Worm (Caenorhabditis elegans) whole organism, L4 larva: ENCODE data around the gene trcs-2.

ENCODE experiments used
- D1046.2 ChIP-seq: fragments of 200-800 bp; sonication (Bioruptor generic); IDR thresholded peaks from 2 replicates; pipeline ENCODE4 v1.3.6; 2022; ENCODE audit warnings: missing genetic modification characterization, missing compliant biosample characterization
- F10B5.3 ChIP-seq: sonication (generic microtip); optimal IDR thresholded peaks from 2 replicates; lab custom pipeline; 2016; ENCODE audit warnings: mild to moderate bottlenecking, missing genetic modification characterization, missing compliant biosample characterization
- F37D6.2 ChIP-seq: sonication (generic microtip); optimal IDR thresholded peaks from 2 replicates; lab custom pipeline; 2016; ENCODE audit warnings: mild to moderate bottlenecking, missing genetic modification characterization, missing compliant biosample characterization
- T20F7.1 ChIP-seq: fragments of 200-800 bp; sonication (Bioruptor generic); optimal IDR thresholded peaks from 2 replicates; lab custom pipeline; 2018; ENCODE audit warnings: mild to moderate bottlenecking, missing genetic modification characterization, missing compliant biosample characterization
- Y5F2A.4 ChIP-seq: fragments of 200-800 bp; sonication (Bioruptor generic); optimal IDR thresholded peaks from 2 replicates; lab custom pipeline; 2018; ENCODE audit warnings: mild to moderate bottlenecking, missing genetic modification characterization, missing compliant biosample characterization
- ceh-20 ChIP-seq: fragments of 200-800 bp; sonication (Bioruptor generic); IDR thresholded peaks from 2 replicates; pipeline ENCODE4 v1.3.6; 2022; ENCODE audit warnings: missing genetic modification reagents, missing genetic modification characterization, missing compliant biosample characterization
- ceh-28 ChIP-seq: fragments of 150-350 bp; optimal IDR thresholded peaks from 2 replicates; lab custom pipeline; 2014; ENCODE audit warnings: missing biosample characterization, missing genetic modification reagents, missing genetic modification characterization
- ceh-44 ChIP-seq: fragments of 200-800 bp; sonication (Bioruptor generic); IDR thresholded peaks from 2 replicates; pipeline ENCODE4 v1.3.6; 2022; ENCODE audit warnings: missing genetic modification reagents, missing genetic modification characterization, missing compliant biosample characterization
- daf-16 ChIP-seq, 3 experiments: sonication (generic microtip); optimal IDR thresholded peaks; 2 replicates each; lab custom pipeline; 2016 to 2017; ENCODE audit warnings: missing genetic modification characterization in 3 of 3, missing genetic modification reagents in 3 of 3, mild to moderate bottlenecking in 2 of 3, missing compliant biosample characterization in 2 of 3, missing biosample characterization in 1 of 3, moderate library complexity in 1 of 3
- daf-8 ChIP-seq: fragments of 200-800 bp; sonication (Bioruptor generic); IDR thresholded peaks from 2 replicates; pipeline ENCODE4 v1.3.6; 2022; ENCODE audit warnings: missing genetic modification characterization, missing compliant biosample characterization
- dmd-6 ChIP-seq: fragments of 200-800 bp; sonication (Bioruptor generic); IDR thresholded peaks from 2 replicates; pipeline ENCODE4 v1.3.6; 2022; ENCODE audit warnings: missing genetic modification reagents, missing genetic modification characterization, missing compliant biosample characterization
- dmd-9 ChIP-seq: fragments of 200-800 bp; sonication (Bioruptor generic); IDR thresholded peaks from 2 replicates; pipeline ENCODE4 v1.3.6; 2022; ENCODE audit warnings: missing genetic modification reagents, missing genetic modification characterization, missing compliant biosample characterization
- dpl-1 ChIP-seq: fragments of 150-350 bp; optimal IDR thresholded peaks from 2 replicates; lab custom pipeline; 2014; ENCODE audit warnings: missing biosample characterization, missing genetic modification reagents, missing genetic modification characterization
- egl-43 ChIP-seq: fragments of 200-800 bp; sonication (Bioruptor generic); IDR thresholded peaks from 2 replicates; pipeline ENCODE4 v1.3.6; 2022; ENCODE audit warnings: missing genetic modification reagents, missing genetic modification characterization, missing compliant biosample characterization
- fkh-10 ChIP-seq: fragments of 150-350 bp; optimal IDR thresholded peaks from 2 replicates; lab custom pipeline; 2014; ENCODE audit warnings: missing biosample characterization, missing genetic modification reagents, missing genetic modification characterization
- fos-1 ChIP-seq: fragments of 150-350 bp; optimal IDR thresholded peaks from 2 replicates; lab custom pipeline; 2014; ENCODE audit warnings: missing biosample characterization, missing genetic modification characterization
- hlh-30 ChIP-seq: sonication (generic microtip); optimal IDR thresholded peaks from 2 replicates; lab custom pipeline; 2017; ENCODE audit warnings: antibody characterized with exemption, mild to moderate bottlenecking, missing genetic modification characterization, missing compliant biosample characterization; ENCODE audit not compliant: insufficient read depth
- hmg-1.1 ChIP-seq: fragments of 200-800 bp; sonication (Bioruptor generic); IDR thresholded peaks from 2 replicates; pipeline ENCODE4 v1.3.6; 2022; ENCODE audit warnings: missing genetic modification reagents, missing genetic modification characterization, missing compliant biosample characterization
- jun-1 ChIP-seq: fragments of 150-350 bp; optimal IDR thresholded peaks from 2 replicates; lab custom pipeline; 2014; ENCODE audit warnings: missing biosample characterization, missing genetic modification reagents, missing genetic modification characterization
- lim-7 ChIP-seq: fragments of 200-800 bp; sonication (Bioruptor generic); IDR thresholded peaks from 2 replicates; pipeline ENCODE4 v1.3.6; 2022; ENCODE audit warnings: missing genetic modification characterization, missing compliant biosample characterization
- lin-13 ChIP-seq: fragments of 150-350 bp; optimal IDR thresholded peaks from 2 replicates; lab custom pipeline; 2014; ENCODE audit warnings: missing biosample characterization, missing genetic modification reagents, missing genetic modification characterization
- lin-15B ChIP-seq: fragments of 150-350 bp; sonication (generic microtip); optimal IDR thresholded peaks from 3 replicates; lab custom pipeline; 2014; ENCODE audit warnings: missing biosample characterization, missing genetic modification characterization
- lin-29 ChIP-seq: fragments of 200-800 bp; sonication (Bioruptor generic); IDR thresholded peaks from 2 replicates; pipeline ENCODE4 v1.3.6; 2022; ENCODE audit warnings: missing genetic modification reagents, missing genetic modification characterization, missing compliant biosample characterization
- lin-39 ChIP-seq: fragments of 150-350 bp; optimal IDR thresholded peaks from 2 replicates; lab custom pipeline; 2014; ENCODE audit warnings: missing biosample characterization, missing genetic modification reagents, missing genetic modification characterization
- lsy-2 ChIP-seq, 2 experiments: fragments of 150-350 bp in 1 of 2; sonication (generic microtip) in 1 of 2; optimal IDR thresholded peaks; 2 replicates each; lab custom pipeline; 2014 to 2017; ENCODE audit warnings: missing biosample characterization in 2 of 2, missing genetic modification characterization in 2 of 2
- madf-5 ChIP-seq, 2 experiments: fragments of 200-800 bp; sonication (Bioruptor generic); IDR thresholded peaks; 2 replicates each; pipeline ENCODE4 v1.3.6; 2022; ENCODE audit warnings: missing compliant biosample characterization in 2 of 2, missing genetic modification characterization in 2 of 2
- madf-9 ChIP-seq: fragments of 200-800 bp; sonication (Bioruptor generic); conservative IDR thresholded peaks from 2 replicates; pipeline ENCODE4 v1.3.6; 2022; ENCODE audit warnings: missing genetic modification reagents, missing genetic modification characterization, missing compliant biosample characterization
- mdt-29 ChIP-seq: fragments of 200-800 bp; sonication (Bioruptor generic); IDR thresholded peaks from 2 replicates; pipeline ENCODE4 v1.3.6; 2022; ENCODE audit warnings: missing genetic modification reagents, missing genetic modification characterization, missing compliant biosample characterization
- mes-2 ChIP-seq: sonication (generic microtip); optimal IDR thresholded peaks from 2 replicates; lab custom pipeline; 2016; ENCODE audit warnings: missing genotype, mild to moderate bottlenecking, missing genetic modification characterization, missing compliant biosample characterization; ENCODE audit not compliant: poor library complexity, severe bottlenecking
- nhr-11 ChIP-seq: fragments of 150-350 bp; optimal IDR thresholded peaks from 2 replicates; lab custom pipeline; 2014; ENCODE audit warnings: missing biosample characterization, missing genetic modification characterization
- nhr-25 ChIP-seq: sonication (generic microtip); optimal IDR thresholded peaks from 2 replicates; lab custom pipeline; 2017; ENCODE audit warnings: missing genetic modification characterization, mild to moderate bottlenecking, missing compliant biosample characterization, antibody characterized with exemption, moderate library complexity, borderline replicate concordance; ENCODE audit not compliant: insufficient read depth
- nhr-42 ChIP-seq: fragments of 200-800 bp; sonication (Bioruptor generic); IDR thresholded peaks from 2 replicates; pipeline ENCODE4 v1.3.6; 2022; ENCODE audit warnings: missing genetic modification characterization, missing compliant biosample characterization
- nhr-76 ChIP-seq: fragments of 150-350 bp; optimal IDR thresholded peaks from 2 replicates; lab custom pipeline; 2014; ENCODE audit warnings: missing biosample characterization, missing genetic modification characterization
- snpc-4 ChIP-seq: fragments of 150-350 bp; optimal IDR thresholded peaks from 2 replicates; lab custom pipeline; 2014; ENCODE audit warnings: missing biosample characterization, missing genetic modification characterization
- spr-3 ChIP-seq: fragments of 200-800 bp; sonication (Bioruptor generic); optimal IDR thresholded peaks from 2 replicates; lab custom pipeline; 2018; ENCODE audit warnings: mild to moderate bottlenecking, missing genetic modification characterization, missing compliant biosample characterization
- tra-1 ChIP-seq: fragments of 200-800 bp; sonication (Bioruptor generic); IDR thresholded peaks from 2 replicates; pipeline ENCODE4 v1.3.6; 2022; ENCODE audit warnings: missing genetic modification reagents, missing genetic modification characterization, missing compliant biosample characterization
- unc-39 ChIP-seq: sonication (generic microtip); optimal IDR thresholded peaks from 2 replicates; lab custom pipeline; 2017; ENCODE audit warnings: missing biosample characterization, missing genetic modification characterization
- unc-62 ChIP-seq, 3 experiments: fragments of 150-350 bp in 1 of 3; sonication (generic microtip); optimal IDR thresholded peaks in 2 of 3; peaks in 1 of 3; 1 replicate in 1 of 3; 2 replicates in 2 of 3; lab custom pipeline; 2014 to 2017; ENCODE audit warnings: missing biosample characterization in 3 of 3, missing genetic modification characterization in 3 of 3, missing genetic modification reagents in 3 of 3, missing genotype in 1 of 3
- zfp-2 ChIP-seq: sonication (generic microtip); optimal IDR thresholded peaks from 2 replicates; lab custom pipeline; 2016; ENCODE audit warnings: mild to moderate bottlenecking, missing genetic modification characterization, missing compliant biosample characterization
- zip-2 ChIP-seq: fragments of 150-350 bp; optimal IDR thresholded peaks from 2 replicates; lab custom pipeline; 2014; ENCODE audit warnings: missing biosample characterization, missing genetic modification characterization

Gene trcs-2

DNA sequence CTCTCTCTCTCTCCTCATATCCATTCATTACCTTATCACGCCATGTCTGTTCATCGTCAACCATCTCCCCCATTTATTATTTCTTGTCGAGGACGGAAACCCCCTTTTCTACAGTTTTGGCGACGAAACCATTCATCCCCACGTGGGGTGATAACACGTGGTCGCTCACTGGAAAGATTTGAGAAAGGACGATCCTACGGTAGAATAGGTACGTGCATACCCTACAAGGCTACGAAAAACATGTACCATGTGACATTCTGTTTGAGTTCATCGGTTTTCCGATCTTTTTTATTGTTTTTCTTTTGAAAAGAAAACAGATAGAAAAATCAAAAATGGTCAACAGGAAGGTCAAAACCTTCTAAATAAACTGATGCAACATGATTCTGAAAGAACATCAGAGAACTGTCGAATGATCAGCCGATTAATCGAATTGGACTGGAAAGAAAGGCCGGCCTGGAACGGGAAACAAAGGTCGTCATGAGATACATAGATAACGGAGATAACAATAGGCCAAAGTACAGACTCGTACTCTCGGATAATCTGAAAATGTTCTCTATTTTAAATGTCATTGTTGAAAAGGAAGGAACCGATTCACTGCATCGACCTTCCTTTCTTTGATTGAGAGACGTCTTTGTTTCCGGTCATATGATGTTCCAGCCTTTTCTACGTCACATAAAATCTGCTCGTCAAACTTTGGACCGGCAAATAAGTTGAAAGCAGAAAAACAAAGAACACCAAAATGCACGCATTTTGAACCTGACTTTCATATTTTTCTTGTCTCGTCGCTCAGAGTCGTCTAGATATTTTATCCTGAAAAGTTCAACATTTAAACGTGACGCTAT, 20.0 kb downstream of the trcs-2 start (continued):
- TF ChIP-seq mdt-29 (GFP tag; lab: Robert Waterston, UW) (peak; percentile 62; the same call in 1 of the 2 replicates), mes-2 (tag; lab: Kevin White, UChicago) (peak; percentile 15), ceh-44 (GFP tag; lab: Robert Waterston, UW) (no peak), lin-15B (tag; lab: Kevin White, UChicago) (no peak), lim-7 (GFP tag; lab: Robert Waterston, UW) (no peak), madf-5 (GFP tag; IDR thresholded peaks at IDR 0.05; lab: Robert Waterston, UW) (no peak), nhr-11 (tag; lab: Kevin White, UChicago) (peak; percentile 97), zip-2 (tag; lab: Kevin White, UChicago) (no peak), dpl-1 (GFP tag; lab: Kevin White, UChicago) (peak; percentile 20), nhr-76 (tag; lab: Kevin White, UChicago) (no peak), spr-3 (GFP tag; lab: Kevin White, UChicago) (no peak), zfp-2 (tag; lab: Kevin White, UChicago) (no peak), D1046.2 (GFP tag; lab: Robert Waterston, UW) (no peak), snpc-4 (no peak)
- TF ChIP-seq, all 104 proteins: peak for 31

DNA sequence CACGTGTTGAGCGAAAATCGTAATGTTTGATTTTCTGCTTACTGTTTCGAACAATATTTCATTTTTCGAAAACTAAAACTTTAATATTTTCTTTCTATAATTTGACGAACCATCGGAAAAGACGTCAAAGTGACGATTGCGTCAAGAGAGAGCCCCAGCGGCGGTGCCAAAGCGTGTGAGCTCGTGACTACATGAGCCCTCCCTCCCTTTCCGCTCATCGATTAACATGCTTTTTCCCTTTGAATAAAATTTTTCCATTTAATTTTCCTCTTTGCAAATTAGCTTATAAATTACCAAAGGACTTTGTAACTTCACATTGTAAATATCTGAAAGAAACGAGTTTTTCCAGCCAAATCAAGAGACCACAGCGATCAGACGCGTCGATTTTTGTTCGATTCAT, 20.7 kb downstream of the trcs-2 start:
- peak; percentile 69 for TF ChIP-seq hlh-30 (tag; lab: Kevin White, UChicago)
- TF ChIP-seq lin-29 (GFP tag; lab: Robert Waterston, UW) = no peak
- no peak for TF ChIP-seq fkh-10 (GFP tag; lab: Kevin White, UChicago)
- TF ChIP-seq snpc-4 = no peak
- no peak for TF ChIP-seq F10B5.3 (tag; lab: Kevin White, UChicago)
- peak in 1 of 2 experiments; percentile 42 for TF ChIP-seq lsy-2 (tag; optimal IDR thresholded peaks at IDR 0.05; lab: Kevin White, UChicago)
- no peak for TF ChIP-seq madf-9 (GFP tag; lab: Robert Waterston, UW)
- peak; percentile 46; the same call in 1 of the 2 replicates for TF ChIP-seq hmg-1.1 (GFP tag; lab: Robert Waterston, UW)

DNA sequence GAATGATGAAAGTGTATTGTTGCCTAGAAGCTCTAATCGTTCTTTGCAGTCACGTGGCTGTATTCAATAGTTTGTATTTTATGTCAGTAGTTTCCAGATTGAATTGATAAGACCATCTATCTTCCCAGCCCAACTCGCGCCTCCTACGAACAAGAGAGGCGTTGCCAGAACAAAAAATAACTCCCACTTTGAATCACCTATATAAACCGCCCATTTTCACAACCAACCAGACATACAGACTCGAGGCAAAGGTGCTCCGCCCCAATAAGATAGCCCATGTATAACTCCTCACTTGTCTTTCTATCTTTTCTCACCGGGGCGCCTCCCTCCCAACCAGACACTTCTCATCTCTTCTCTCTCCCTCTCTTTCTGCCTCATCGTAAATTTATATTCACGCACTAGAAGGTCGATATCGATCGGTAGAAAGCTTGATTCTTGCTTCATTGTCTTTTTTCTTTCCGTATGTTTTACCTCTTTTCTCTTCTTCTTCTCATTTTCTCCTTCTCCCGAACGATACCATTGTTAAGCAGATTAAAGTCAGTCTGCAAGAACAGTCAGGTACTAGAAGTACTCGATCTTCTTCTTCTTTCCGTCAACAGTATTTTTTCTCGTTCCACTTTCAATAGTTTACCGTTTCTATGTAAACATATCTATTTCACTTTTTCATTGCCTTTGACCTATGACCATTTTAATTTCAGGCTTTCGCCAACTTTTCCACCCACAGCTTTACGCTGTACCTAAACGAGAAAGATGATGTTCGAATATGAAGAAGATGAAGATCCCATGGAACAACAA, 21.3 kb downstream of the trcs-2 start, which contains the start of gene mak-1:
Gene mak-1 (plus strand): TSS at position 693 of the 795 bp plus-strand sequence.
- no peak for TF ChIP-seq T20F7.1
- TF ChIP-seq nhr-25 (tag; lab: Kevin White, UChicago) = no peak
- no peak for TF ChIP-seq lin-39 (tag; lab: Kevin White, UChicago)
- peak; percentile 48 for TF ChIP-seq hlh-30 (tag; lab: Kevin White, UChicago)
- no peak for TF ChIP-seq snpc-4
- TF ChIP-seq unc-39 (tag; lab: Kevin White, UChicago) = no peak
- TF ChIP-seq unc-62 (GFP tag; optimal IDR thresholded peaks at IDR 0.05 in 1 of 2; lab: Kevin White, UChicago) = peak in 1 of 2 experiments; percentile 33
- no peak for TF ChIP-seq unc-62 (tag; optimal IDR thresholded peaks at IDR 0.05; lab: Kevin White, UChicago)
- TF ChIP-seq dmd-6 (GFP tag; lab: Robert Waterston, UW) = peak; percentile 52; the same call in 1 of the 2 replicates
- no peak for TF ChIP-seq nhr-42 (GFP tag; lab: Robert Waterston, UW)
- no peak for TF ChIP-seq spr-3 (GFP tag; lab: Kevin White, UChicago)
- no peak for TF ChIP-seq lin-29 (GFP tag; lab: Robert Waterston, UW)
- TF ChIP-seq ceh-20 = no peak
- no peak for TF ChIP-seq daf-8
- no peak for TF ChIP-seq dmd-9 (GFP tag; lab: Robert Waterston, UW)
- no peak for TF ChIP-seq fkh-10 (GFP tag; lab: Kevin White, UChicago)
- no peak for TF ChIP-seq jun-1
- TF ChIP-seq F37D6.2 (tag; lab: Kevin White, UChicago) = no peak
- no peak for TF ChIP-seq lin-13 (GFP tag; lab: Kevin White, UChicago)
- no peak for TF ChIP-seq lim-7 (GFP tag; lab: Robert Waterston, UW)
- peak; percentile 36; the same call in 1 of the 2 replicates for TF ChIP-seq madf-9 (GFP tag; lab: Robert Waterston, UW)
- TF ChIP-seq zfp-2 (tag; lab: Kevin White, UChicago) = no peak
- peak; percentile 8 for TF ChIP-seq ceh-28 (tag; lab: Kevin White, UChicago)
- no peak for TF ChIP-seq madf-5 (GFP tag; IDR thresholded peaks at IDR 0.05; lab: Robert Waterston, UW)
- no peak for TF ChIP-seq daf-16 (GFP tag; optimal IDR thresholded peaks at IDR 0.05; lab: Kevin White, UChicago)
- TF ChIP-seq daf-16 (tag; optimal IDR thresholded peaks at IDR 0.05; lab: Kevin White, UChicago) = peak; percentile 68
- peak in 1 of 2 experiments; percentile 33 for TF ChIP-seq lsy-2 (tag; optimal IDR thresholded peaks at IDR 0.05; lab: Kevin White, UChicago)
- TF ChIP-seq egl-43 (GFP tag; lab: Robert Waterston, UW) = no peak
- no peak for TF ChIP-seq Y5F2A.4
- TF ChIP-seq tra-1 (GFP tag; lab: Robert Waterston, UW) = 0 out of 2 replicates have a peak, but pooled peaks have one; percentile 21
- no peak for TF ChIP-seq fos-1
